Worm (Caenorhabditis elegans) whole organism, L1 larva: Measurements from ENCODE around the gene srw-7.

Experiments
- aly-2 ChIP-seq: fragments of 150-350 bp; optimal IDR thresholded peaks from 2 replicates; lab custom pipeline; 2014; ENCODE audit warnings: missing biosample characterization, missing genetic modification characterization
- blmp-1 ChIP-seq: fragments of 150-350 bp; optimal IDR thresholded peaks from 2 replicates; lab custom pipeline; 2014; ENCODE audit warnings: missing biosample characterization, missing genetic modification characterization
- efl-1 ChIP-seq, 4 experiments: fragments of 150-350 bp; optimal IDR thresholded peaks in 3 of 4; peaks in 1 of 4; 1 replicate in 1 of 4; 2 replicates in 3 of 4; lab custom pipeline; 2014; ENCODE audit warnings: missing biosample characterization in 2 of 4, missing genetic modification characterization in 2 of 4, missing genetic modification reagents in 2 of 4
- fkh-8 ChIP-seq: sonication (generic microtip); optimal IDR thresholded peaks from 2 replicates; lab custom pipeline; 2016; ENCODE audit warnings: mild to moderate bottlenecking, missing genetic modification characterization, missing compliant biosample characterization
- hlh-4 ChIP-seq: sonication (generic microtip); optimal IDR thresholded peaks from 2 replicates; lab custom pipeline; 2016; ENCODE audit warnings: mild to moderate bottlenecking, missing genetic modification characterization, missing compliant biosample characterization
- lin-15B ChIP-seq: fragments of 150-350 bp; sonication (generic microtip); optimal IDR thresholded peaks from 3 replicates; lab custom pipeline; 2014; ENCODE audit warnings: missing biosample characterization, missing genetic modification characterization
- mdl-1 ChIP-seq, 2 experiments: fragments of 150-350 bp; optimal IDR thresholded peaks; 2 replicates each; lab custom pipeline; 2014 to 2017; ENCODE audit warnings: missing biosample characterization in 2 of 2, missing genetic modification characterization in 2 of 2, inconsistent platforms in 1 of 2
- nhr-237 ChIP-seq: fragments of 150-350 bp; optimal IDR thresholded peaks from 2 replicates; lab custom pipeline; 2014; ENCODE audit warnings: missing biosample characterization, missing genetic modification characterization
- nhr-28 ChIP-seq: fragments of 150-350 bp; optimal IDR thresholded peaks from 2 replicates; lab custom pipeline; 2014; ENCODE audit warnings: missing biosample characterization, missing genetic modification characterization
- nhr-76 ChIP-seq: sonication (generic microtip); optimal IDR thresholded peaks from 2 replicates; lab custom pipeline; 2017; ENCODE audit warnings: missing biosample characterization, missing genetic modification characterization
- snpc-4 ChIP-seq: fragments of 150-350 bp; optimal IDR thresholded peaks from 2 replicates; lab custom pipeline; 2014; ENCODE audit warnings: missing biosample characterization, missing genetic modification characterization
- unc-62 ChIP-seq: fragments of 150-350 bp; optimal IDR thresholded peaks from 2 replicates; lab custom pipeline; 2014; ENCODE audit warnings: missing biosample characterization, missing genetic modification reagents, missing genetic modification characterization

- TF ChIP-seq snpc-4 (tag; lab: Kevin White, UChicago) (no peak), nhr-28 (no peak), hlh-4 (no peak), nhr-237 (tag; lab: Kevin White, UChicago) (no peak), mdl-1 (tag; optimal IDR thresholded peaks at IDR 0.05; lab: Kevin White, UChicago) (no peak), lin-15B (tag; lab: Kevin White, UChicago) (no peak), aly-2 (tag; lab: Kevin White, UChicago) (no peak), fkh-8 (tag; lab: Kevin White, UChicago) (no peak), efl-1 (optimal IDR thresholded peaks at IDR 0.05; lab: Kevin White, UChicago) (no peak), efl-1 (GFP tag; optimal IDR thresholded peaks at IDR 0.05 in 1 of 2; lab: Kevin White, UChicago) (peak in 1 of 2 experiments; percentile 22), blmp-1 (tag; lab: Kevin White, UChicago) (peak; percentile 62), nhr-76 (tag; lab: Kevin White, UChicago) (no peak), unc-62 (GFP tag; lab: Kevin White, UChicago) (no peak)
Measured at ce11 chrV:3771437-3772256, 34.4 kb upstream of the srw-7 start, which contains the start of the genes R08E5.1 and rips-1.
